Worm (Caenorhabditis elegans): ENCODE measurements around the gene pals-40.
"Not testable (repeated sequence)": the region's sequence is repeated elsewhere in the genome, so short reads cannot be mapped to it uniquely, and the experiment has no call there.

Gene pals-40

ce11 chrIII:1375491-1375890 lies 2.3 kb downstream of the pals-40 start, which contains the start of gene Y82E9BR.10:
TSS of gene Y82E9BR.10 (minus strand) at chrIII:1375591.
- TF ChIP-seq lsy-12, nhr-23, elt-3 (tag; optimal IDR thresholded peaks at IDR 0.05): not testable (repeated sequence)

- TF ChIP-seq nhr-11 (tag; optimal IDR thresholded peaks at IDR 0.05) (no peak), snpc-4 (tag; optimal IDR thresholded peaks at IDR 0.05) (no peak)
Measured at ce11 chrIII:1374355-1374807, 3.4 kb downstream of the pals-40 start, which contains the start of gene Y82E9BR.20. TSS of gene Y82E9BR.20 (plus strand) at chrIII:1374405.

- no peak for TF ChIP-seq elt-3 (tag; optimal IDR thresholded peaks at IDR 0.05)
- no peak for TF ChIP-seq ZK546.5 (tag; optimal IDR thresholded peaks at IDR 0.05)
- no peak for TF ChIP-seq unc-62 (GFP tag; optimal IDR thresholded peaks at IDR 0.05)
- TF ChIP-seq ceh-28 (tag; optimal IDR thresholded peaks at IDR 0.05): no peak
- no peak for TF ChIP-seq fos-1 (tag; optimal IDR thresholded peaks at IDR 0.05)
- TF ChIP-seq mml-1 (tag; optimal IDR thresholded peaks at IDR 0.05): no peak
- TF ChIP-seq hmg-11 (tag; optimal IDR thresholded peaks at IDR 0.05): no peak
- no peak for TF ChIP-seq pha-4 (tag; optimal IDR thresholded peaks at IDR 0.05)
- no peak for TF ChIP-seq elt-2 (tag; optimal IDR thresholded peaks at IDR 0.05)
- no peak for TF ChIP-seq ceh-82 (tag; optimal IDR thresholded peaks at IDR 0.05)
- TF ChIP-seq fkh-10 (GFP tag; optimal IDR thresholded peaks at IDR 0.05): no peak
- no peak for TF ChIP-seq pqm-1 (tag; optimal IDR thresholded peaks at IDR 0.05)
- no peak for TF ChIP-seq skn-1 (tag; optimal IDR thresholded peaks at IDR 0.05)
- no peak for TF ChIP-seq sea-2 (GFP tag; optimal IDR thresholded peaks at IDR 0.05)
- no peak for TF ChIP-seq lin-39 (tag; optimal IDR thresholded peaks at IDR 0.05)
Measured at ce11 chrIII:1372563-1372962, 5.2 kb downstream of the pals-40 start.

ce11 chrIII:1359669-1360068 lies 18.1 kb downstream of the pals-40 start, which contains the start of gene Y82E9BR.9:
TSS of gene Y82E9BR.9 (minus strand) at chrIII:1359769.
- TF ChIP-seq nhr-77 (tag; optimal IDR thresholded peaks at IDR 0.05) (no peak), nhr-237 (tag; optimal IDR thresholded peaks at IDR 0.05) (no peak), pha-4 (tag; optimal IDR thresholded peaks at IDR 0.05) (no peak), nhr-23 (tag; optimal IDR thresholded peaks at IDR 0.05) (no peak), ZK546.5 (tag; optimal IDR thresholded peaks at IDR 0.05) (no peak)

ce11 chrIII:1357973-1358372 lies 19.8 kb downstream of the pals-40 start, which contains the start of gene Y82E9BR.8:
TSS of gene Y82E9BR.8 (minus strand) at chrIII:1358073.
- TF ChIP-seq nhr-77, zag-1, unc-39 (tag; optimal IDR thresholded peaks at IDR 0.05): not testable (repeated sequence)

- TF ChIP-seq elt-3 (tag; optimal IDR thresholded peaks at IDR 0.05) (no peak), skn-1 (tag; optimal IDR thresholded peaks at IDR 0.05) (no peak), R02D3.7 (tag; optimal IDR thresholded peaks at IDR 0.05) (no peak), daf-12 (tag; optimal IDR thresholded peaks at IDR 0.05) (no peak), nhr-77 (tag; optimal IDR thresholded peaks at IDR 0.05) (no peak), jun-1 (tag; optimal IDR thresholded peaks at IDR 0.05) (no peak)
Measured at ce11 chrIII:1355320-1355719, 22.5 kb downstream of the pals-40 start, which contains the start of gene Y82E9BL.1. TSS of gene Y82E9BL.1 (minus strand) at chrIII:1355420.

ce11 chrIII:1354523-1354922 lies 23.3 kb downstream of the pals-40 start:
- no peak for TF ChIP-seq ama-1 (optimal IDR thresholded peaks at IDR 0.05)
- no peak for TF ChIP-seq ceh-28 (tag; optimal IDR thresholded peaks at IDR 0.05)
- no peak for TF ChIP-seq nhr-11 (tag; optimal IDR thresholded peaks at IDR 0.05)
- TF ChIP-seq lin-39 (tag; optimal IDR thresholded peaks at IDR 0.05): no peak
- TF ChIP-seq egl-5 (tag; optimal IDR thresholded peaks at IDR 0.05): no peak
- TF ChIP-seq snpc-4 (tag; optimal IDR thresholded peaks at IDR 0.05): no peak
- TF ChIP-seq nhr-28 (tag; optimal IDR thresholded peaks at IDR 0.05): no peak
- no peak for TF ChIP-seq fos-1 (tag; optimal IDR thresholded peaks at IDR 0.05)
- no peak for TF ChIP-seq nhr-12 (tag; optimal IDR thresholded peaks at IDR 0.05)
- no peak for TF ChIP-seq ceh-82 (tag; optimal IDR thresholded peaks at IDR 0.05)
- TF ChIP-seq jun-1 (tag; optimal IDR thresholded peaks at IDR 0.05): no peak
- TF ChIP-seq lin-15B (tag; optimal IDR thresholded peaks at IDR 0.05): no peak
